Worm (Caenorhabditis elegans) whole organism, L2 larva: ENCODE measurements around the gene C15C8.4.

Source experiments
- ZK546.5 ChIP-seq: sonication (generic microtip); optimal IDR thresholded peaks from 2 replicates; lab custom pipeline; 2017; ENCODE audit warnings: missing biosample characterization, missing genetic modification characterization
- ama-1 ChIP-seq: fragments of 150-350 bp; optimal IDR thresholded peaks from 2 replicates; lab custom pipeline; 2018; ENCODE audit warnings: inconsistent platforms
- blmp-1 ChIP-seq: sonication (generic microtip); optimal IDR thresholded peaks from 2 replicates; lab custom pipeline; 2017; ENCODE audit warnings: missing genetic modification characterization, mild to moderate bottlenecking, missing compliant biosample characterization, antibody characterized with exemption, moderate library complexity; ENCODE audit not compliant: insufficient read depth
- mbf-1 ChIP-seq: sonication (generic microtip); optimal IDR thresholded peaks from 2 replicates; lab custom pipeline; 2017; ENCODE audit warnings: missing biosample characterization, missing genetic modification characterization
- mdl-1 ChIP-seq, 2 experiments: fragments of 150-350 bp in 1 of 2; sonication (generic microtip) in 1 of 2; optimal IDR thresholded peaks; 2 replicates each; lab custom pipeline; 2017; ENCODE audit warnings: missing biosample characterization in 2 of 2, missing genetic modification characterization in 2 of 2
- nhr-11 ChIP-seq: fragments of 150-350 bp; optimal IDR thresholded peaks from 2 replicates; lab custom pipeline; 2014; ENCODE audit warnings: missing biosample characterization, missing genetic modification characterization
- nhr-23 ChIP-seq: fragments of 150-350 bp; optimal IDR thresholded peaks from 2 replicates; lab custom pipeline; 2014; ENCODE audit warnings: missing biosample characterization, missing genetic modification reagents, missing genetic modification characterization
- nhr-237 ChIP-seq: fragments of 150-350 bp; optimal IDR thresholded peaks from 2 replicates; lab custom pipeline; 2014; ENCODE audit warnings: missing biosample characterization, missing genetic modification characterization
- nhr-25 ChIP-seq: fragments of 150-350 bp; sonication (generic microtip); optimal IDR thresholded peaks from 3 replicates; lab custom pipeline; 2014; ENCODE audit warnings: missing biosample characterization, missing genetic modification characterization
- nhr-6 ChIP-seq: fragments of 150-350 bp; optimal IDR thresholded peaks from 2 replicates; lab custom pipeline; 2014; ENCODE audit warnings: missing biosample characterization, missing genetic modification characterization
- peb-1 ChIP-seq: fragments of 150-350 bp; optimal IDR thresholded peaks from 2 replicates; lab custom pipeline; 2014; ENCODE audit warnings: missing biosample characterization, missing genetic modification characterization
- unc-55 ChIP-seq: fragments of 150-350 bp; sonication (generic microtip); optimal IDR thresholded peaks from 3 replicates; lab custom pipeline; 2014; ENCODE audit warnings: missing biosample characterization, missing genetic modification reagents, missing genetic modification characterization
- unc-62 ChIP-seq: fragments of 150-350 bp; optimal IDR thresholded peaks from 2 replicates; lab custom pipeline; 2014; ENCODE audit warnings: missing biosample characterization, missing genetic modification reagents, missing genetic modification characterization

ce11 chrV:12733465-12734248 lies 13.6 kb downstream of the C15C8.4 start, which contains the start of the genes dhs-21 and xbx-9:
- no peak for TF ChIP-seq nhr-23
- no peak for TF ChIP-seq blmp-1 (tag; lab: Kevin White, UChicago)
- no peak for TF ChIP-seq nhr-11 (tag; lab: Kevin White, UChicago)
- TF ChIP-seq peb-1 (tag; lab: Kevin White, UChicago): no peak
- no peak for TF ChIP-seq mdl-1 (tag; optimal IDR thresholded peaks at IDR 0.05; lab: Kevin White, UChicago)
- TF ChIP-seq nhr-6 (tag; lab: Kevin White, UChicago): no peak
- no peak for TF ChIP-seq nhr-25 (tag; lab: Kevin White, UChicago)
- no peak for TF ChIP-seq unc-62 (GFP tag; lab: Kevin White, UChicago)
- no peak for TF ChIP-seq ama-1 (lab: Kevin White, UChicago)
- no peak for TF ChIP-seq mbf-1 (tag; lab: Kevin White, UChicago)
- TF ChIP-seq nhr-237: no peak
- TF ChIP-seq ZK546.5 (tag; lab: Kevin White, UChicago): no peak
- no peak for TF ChIP-seq unc-55 (GFP tag; lab: Kevin White, UChicago)
